Worm (Caenorhabditis elegans): ENCODE measurements around the gene C49F5.8.

The C49F5.8 gene

DNA sequence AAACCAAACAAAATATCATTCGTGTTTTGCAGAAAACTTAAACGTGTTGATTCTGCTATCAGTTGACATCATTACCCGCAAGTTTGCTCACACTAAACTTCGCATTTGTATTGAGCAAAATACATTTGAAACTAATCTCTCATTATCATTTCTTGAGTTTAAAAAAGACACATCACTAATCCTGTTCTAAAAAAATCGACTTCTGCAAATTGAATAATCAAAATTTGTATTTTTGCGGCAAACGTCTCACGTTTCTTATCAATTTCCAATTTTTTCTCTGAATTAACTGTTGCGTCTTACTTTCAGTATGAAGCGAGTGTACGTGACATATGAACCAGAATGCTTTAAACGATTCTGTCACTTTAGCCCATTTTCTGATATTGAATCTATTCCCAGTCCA lies at the start of gene C49F5.8:
Gene C49F5.8, plus strand, starts transcription at position 301 of the 400 bp plus-strand sequence.
- no peak for TF ChIP-seq nhr-12 (tag; optimal IDR thresholded peaks at IDR 0.05)
- no peak for TF ChIP-seq nhr-23 (tag; optimal IDR thresholded peaks at IDR 0.05)

DNA sequence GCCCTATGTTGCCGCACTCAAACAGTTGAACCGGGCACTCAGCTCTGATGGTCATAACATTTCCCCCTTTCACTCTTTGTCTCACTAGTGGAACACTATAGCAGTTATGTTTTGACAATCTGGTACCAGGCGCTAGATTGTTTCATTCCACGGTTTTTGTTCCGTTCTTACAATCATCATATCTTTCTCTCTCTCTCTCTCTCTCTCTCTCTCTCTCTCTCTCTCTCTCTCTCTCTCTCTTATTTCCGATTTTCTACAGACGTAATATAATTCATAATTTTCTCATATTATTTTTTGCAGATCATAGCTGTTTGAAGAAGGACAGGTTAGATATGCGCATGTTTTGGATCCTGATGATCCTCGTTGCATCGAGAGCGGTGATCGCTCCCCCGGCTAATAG lies 46.1 kb upstream of the C49F5.8 start, which contains the start of gene Y62H9A.12:
Gene Y62H9A.12, plus strand, starts transcription at position 301 of the 400 bp plus-strand sequence.
- TF ChIP-seq fos-1 (tag; optimal IDR thresholded peaks at IDR 0.05) (no peak), ztf-4 (tag; optimal IDR thresholded peaks at IDR 0.05) (no peak), nhr-237 (tag; optimal IDR thresholded peaks at IDR 0.05) (no peak), fkh-2 (tag; optimal IDR thresholded peaks at IDR 0.05) (no peak), pha-4 (tag; optimal IDR thresholded peaks at IDR 0.05) (no peak)

DNA sequence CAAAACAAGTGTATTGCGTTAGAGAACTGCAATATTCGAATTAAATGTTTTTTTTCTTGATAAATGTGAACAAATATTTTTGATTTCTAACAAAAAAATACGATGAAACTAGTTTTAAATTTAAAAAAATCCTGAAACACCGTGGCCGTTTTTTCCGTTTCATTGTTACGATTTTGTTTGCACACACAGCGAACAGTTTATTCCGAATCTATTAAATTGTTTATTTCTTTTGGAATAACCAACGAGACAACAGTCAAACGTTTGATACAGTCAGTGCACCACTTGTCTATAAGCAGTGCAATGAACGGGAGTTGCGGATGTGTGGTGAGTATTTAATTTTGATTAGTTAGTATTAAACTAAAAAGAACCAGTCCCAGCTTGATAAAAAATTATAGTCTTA lies 43.2 kb upstream of the C49F5.8 start, which contains the start of gene Y62H9A.13:
Gene Y62H9A.13, plus strand, starts transcription at position 301 of the 400 bp plus-strand sequence.
- TF ChIP-seq lsy-12 (tag; optimal IDR thresholded peaks at IDR 0.05) (no peak), elt-3 (tag; optimal IDR thresholded peaks at IDR 0.05) (no peak), nhr-23 (tag; optimal IDR thresholded peaks at IDR 0.05) (no peak), lin-39 (tag; optimal IDR thresholded peaks at IDR 0.05) (no peak), elt-1 (tag; optimal IDR thresholded peaks at IDR 0.05) (no peak), mdl-1 (tag; optimal IDR thresholded peaks at IDR 0.05) (no peak), ztf-4 (tag; optimal IDR thresholded peaks at IDR 0.05) (no peak), ztf-11 (tag; optimal IDR thresholded peaks at IDR 0.05) (no peak), nhr-67 (tag; optimal IDR thresholded peaks at IDR 0.05) (no peak), egl-5 (tag; optimal IDR thresholded peaks at IDR 0.05) (no peak), mml-1 (tag; optimal IDR thresholded peaks at IDR 0.05) (no peak), sea-2 (GFP tag; optimal IDR thresholded peaks at IDR 0.05) (no peak), egl-27 (tag; optimal IDR thresholded peaks at IDR 0.05) (no peak), nfya-1 (tag; optimal IDR thresholded peaks at IDR 0.05; ENCODE audit: insufficient read depth) (no peak), elt-2 (tag; optimal IDR thresholded peaks at IDR 0.05) (no peak)

DNA sequence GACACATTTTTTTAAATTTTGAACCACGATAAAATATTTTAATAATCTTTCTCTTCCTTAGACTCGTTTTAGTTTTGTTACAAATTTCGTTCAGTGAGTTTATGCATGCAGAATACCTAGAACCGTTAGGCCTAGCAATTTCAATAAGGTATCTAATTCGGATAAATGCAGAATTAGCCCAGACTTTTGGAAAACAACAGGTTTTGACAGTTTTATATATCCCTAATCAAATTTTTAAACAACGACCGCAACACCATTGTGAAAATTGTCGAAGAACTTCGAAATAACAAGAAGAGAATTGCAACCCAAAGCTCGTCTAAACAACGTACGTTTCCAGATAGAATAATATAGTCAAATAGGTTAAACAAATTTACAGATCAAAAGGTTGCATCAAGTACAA lies 41.9 kb upstream of the C49F5.8 start, which contains the start of gene Y62H9A.16:
Gene Y62H9A.16, plus strand, starts transcription at position 301 of the 400 bp plus-strand sequence.
- TF ChIP-seq nhr-67 (tag; optimal IDR thresholded peaks at IDR 0.05) (no peak), elt-3 (tag; optimal IDR thresholded peaks at IDR 0.05) (no peak), pha-4 (tag; optimal IDR thresholded peaks at IDR 0.05) (no peak), ztf-11 (tag; optimal IDR thresholded peaks at IDR 0.05) (no peak), egl-5 (tag; optimal IDR thresholded peaks at IDR 0.05) (no peak), zag-1 (tag; optimal IDR thresholded peaks at IDR 0.05) (no peak), nhr-12 (tag; optimal IDR thresholded peaks at IDR 0.05) (no peak), unc-62 (GFP tag; optimal IDR thresholded peaks at IDR 0.05) (no peak), mml-1 (tag; optimal IDR thresholded peaks at IDR 0.05) (no peak)

DNA sequence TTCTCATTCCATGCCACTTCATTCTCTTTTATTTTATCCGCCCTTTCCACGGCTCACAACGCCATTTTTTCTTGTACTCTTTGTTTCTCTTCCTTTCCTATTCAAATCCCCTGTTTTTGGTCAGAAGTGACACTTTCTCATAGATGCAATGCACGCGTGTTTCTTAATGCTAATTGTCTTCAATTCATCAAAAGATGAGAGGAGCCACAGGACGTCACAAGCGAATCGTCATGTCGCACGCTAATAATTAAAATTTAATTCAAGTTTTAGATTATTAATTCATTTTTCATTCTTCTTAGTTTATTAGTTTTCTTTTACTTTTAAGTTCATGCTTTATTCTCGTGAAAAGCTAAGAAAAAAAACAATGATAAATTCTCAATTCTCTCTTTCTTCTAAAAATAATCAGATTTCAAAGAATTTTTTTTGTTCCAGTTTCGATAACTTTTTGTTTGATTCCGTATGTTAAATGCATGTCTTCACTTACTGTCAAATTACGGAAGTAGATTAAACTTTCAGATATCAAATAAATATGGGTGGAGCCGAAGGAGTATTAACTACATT lies 39.1 kb upstream of the C49F5.8 start, which contains the start of gene Y62H9A.14:
Gene Y62H9A.14, plus strand, starts transcription at position 511 of the 561 bp plus-strand sequence.
- no peak for TF ChIP-seq zag-1 (tag; optimal IDR thresholded peaks at IDR 0.05)
- no peak for TF ChIP-seq pqm-1 (tag; optimal IDR thresholded peaks at IDR 0.05)

DNA sequence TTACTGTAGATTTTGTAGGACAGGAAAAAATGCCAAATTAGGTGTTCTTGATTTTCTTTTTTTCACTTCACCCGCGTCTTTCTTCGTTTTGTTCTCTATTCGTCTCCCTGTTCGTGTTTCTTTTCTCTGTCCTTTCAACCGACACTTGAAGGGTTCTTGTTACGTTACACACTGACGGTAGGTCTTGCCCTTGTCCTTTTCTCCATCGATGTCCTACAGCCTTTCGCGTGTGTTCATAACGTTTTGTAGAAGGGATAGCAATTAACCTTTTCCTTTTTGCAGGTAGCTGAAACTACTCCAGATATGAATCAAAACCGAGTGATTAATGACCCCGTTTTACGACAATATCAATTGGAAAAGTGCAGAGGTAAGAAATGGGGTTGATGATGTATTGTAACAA lies 35.8 kb upstream of the C49F5.8 start, which contains the start of gene F55G7.1:
Gene F55G7.1, plus strand, starts transcription at position 276 of the 400 bp plus-strand sequence.
- TF ChIP-seq nfya-1 (tag; optimal IDR thresholded peaks at IDR 0.05; ENCODE audit: insufficient read depth) (peak; percentile 25), eor-1 (tag; optimal IDR thresholded peaks at IDR 0.05) (no peak), lsy-12 (tag; optimal IDR thresholded peaks at IDR 0.05) (peak; percentile 9), pha-4 (tag; optimal IDR thresholded peaks at IDR 0.05) (no peak), ceh-82 (tag; optimal IDR thresholded peaks at IDR 0.05) (peak; percentile 43), mml-1 (tag; optimal IDR thresholded peaks at IDR 0.05) (no peak), jun-1 (tag; optimal IDR thresholded peaks at IDR 0.05) (peak; percentile 20), fos-1 (tag; optimal IDR thresholded peaks at IDR 0.05) (no peak), ama-1 (optimal IDR thresholded peaks at IDR 0.05) (no peak), lin-39 (tag; optimal IDR thresholded peaks at IDR 0.05) (no peak), ceh-9 (tag; optimal IDR thresholded peaks at IDR 0.05) (no peak), R02D3.7 (tag; optimal IDR thresholded peaks at IDR 0.05) (no peak), nhr-43 (tag; optimal IDR thresholded peaks at IDR 0.05; ENCODE audit: poor library complexity, severe bottlenecking) (peak; percentile 71), ceh-28 (tag; optimal IDR thresholded peaks at IDR 0.05) (peak; percentile 74), unc-39 (tag; optimal IDR thresholded peaks at IDR 0.05) (no peak), nhr-28 (tag; optimal IDR thresholded peaks at IDR 0.05) (no peak), ZK546.5 (tag; optimal IDR thresholded peaks at IDR 0.05) (no peak), hmg-11 (tag; optimal IDR thresholded peaks at IDR 0.05) (peak; percentile 20), daf-12 (tag; optimal IDR thresholded peaks at IDR 0.05) (no peak), ztf-11 (tag; optimal IDR thresholded peaks at IDR 0.05) (no peak), ztf-4 (tag; optimal IDR thresholded peaks at IDR 0.05) (no peak), skn-1 (tag; optimal IDR thresholded peaks at IDR 0.05) (peak; percentile 19), ceh-16 (tag; optimal IDR thresholded peaks at IDR 0.05) (no peak), lin-15B (tag; optimal IDR thresholded peaks at IDR 0.05) (no peak), egl-27 (tag; optimal IDR thresholded peaks at IDR 0.05) (no peak), nhr-76 (tag; optimal IDR thresholded peaks at IDR 0.05) (no peak), nhr-67 (tag; optimal IDR thresholded peaks at IDR 0.05) (no peak), zag-1 (tag; optimal IDR thresholded peaks at IDR 0.05) (no peak), elt-3 (tag; optimal IDR thresholded peaks at IDR 0.05) (peak in 1 of 3 experiments; percentile 37), nhr-12 (tag; optimal IDR thresholded peaks at IDR 0.05) (no peak), elt-2 (tag; optimal IDR thresholded peaks at IDR 0.05) (peak; percentile 28)
